Fruit fly (Drosophila melanogaster) whole organism, embryonic: ENCODE data around the gene CG12661.

Source experiments
- CG10147 ChIP-seq: fragments of 200-800 bp; sonication (Bioruptor generic); optimal IDR thresholded peaks from 2 replicates; lab custom pipeline; 2019; ENCODE audit warnings: missing biosample characterization, mild to moderate bottlenecking, missing genetic modification characterization, moderate library complexity
- CG10209 ChIP-seq: fragments of 200-800 bp; sonication (Bioruptor generic); optimal IDR thresholded peaks from 3 replicates; lab custom pipeline; 2017; ENCODE audit warnings: missing biosample characterization, mild to moderate bottlenecking, missing genetic modification characterization, missing genetic modification reagents
- CG10979 ChIP-seq: fragments of 200-800 bp; sonication (Bioruptor generic); optimal IDR thresholded peaks from 2 replicates; lab custom pipeline; 2018; ENCODE audit warnings: missing biosample characterization, mild to moderate bottlenecking, missing genetic modification characterization, moderate library complexity
- CG11560 ChIP-seq: fragments of 200-800 bp; sonication (Bioruptor generic); IDR thresholded peaks from 3 replicates; pipeline ENCODE4 v1.3.6; 2022; ENCODE audit warnings: missing biosample characterization, missing genetic modification characterization
- CG1233 ChIP-seq: fragments of 200-800 bp; sonication (Bioruptor generic); optimal IDR thresholded peaks from 4 replicates; lab custom pipeline; 2018; ENCODE audit warnings: missing biosample characterization, mild to moderate bottlenecking, missing genetic modification characterization
- CG14667 ChIP-seq: fragments of 200-800 bp; sonication (Bioruptor generic); IDR thresholded peaks from 2 replicates; pipeline ENCODE4 v1.3.6; 2022; ENCODE audit warnings: missing biosample characterization, missing genetic modification characterization
- CG14710 ChIP-seq: fragments of 200-800 bp; sonication (Bioruptor generic); optimal IDR thresholded peaks from 3 replicates; lab custom pipeline; 2019; ENCODE audit warnings: missing biosample characterization, mild to moderate bottlenecking, missing genetic modification characterization, moderate library complexity
- CG17328 ChIP-seq: fragments of 200-800 bp; sonication (Bioruptor generic); IDR thresholded peaks from 2 replicates; pipeline ENCODE4 v1.3.6; 2022; ENCODE audit warnings: missing biosample characterization, missing genetic modification characterization
- CG17568 ChIP-seq: fragments of 200-800 bp; sonication (Bioruptor generic); optimal IDR thresholded peaks from 2 replicates; lab custom pipeline; 2018; ENCODE audit warnings: missing biosample characterization, mild to moderate bottlenecking, missing genetic modification characterization, moderate library complexity
- CG18619 ChIP-seq: fragments of 200-800 bp; sonication (Bioruptor generic); optimal IDR thresholded peaks from 3 replicates; lab custom pipeline; 2017; ENCODE audit warnings: missing biosample characterization, mild to moderate bottlenecking, missing genetic modification characterization
- CG3065 ChIP-seq: fragments of 200-800 bp; sonication (Bioruptor generic); optimal IDR thresholded peaks from 2 replicates; lab custom pipeline; 2016; ENCODE audit warnings: missing biosample characterization, missing genetic modification characterization
- CG32532 ChIP-seq: fragments of 200-800 bp; sonication (Bioruptor generic); IDR thresholded peaks from 2 replicates; pipeline ENCODE4 v1.3.6; 2022; ENCODE audit warnings: missing biosample characterization, missing genetic modification characterization
- CG4424 ChIP-seq: fragments of 200-800 bp; sonication (Bioruptor generic); optimal IDR thresholded peaks from 3 replicates; lab custom pipeline; 2016; ENCODE audit warnings: missing biosample characterization, missing genetic modification characterization
- CG6765 ChIP-seq: fragments of 200-800 bp; sonication (Bioruptor generic); optimal IDR thresholded peaks from 3 replicates; lab custom pipeline; 2017; ENCODE audit warnings: missing biosample characterization, mild to moderate bottlenecking, missing genetic modification characterization
- Doc2 ChIP-seq: fragments of 200-800 bp; sonication (Bioruptor generic); IDR thresholded peaks from 2 replicates; pipeline ENCODE4 v1.3.6; 2022; ENCODE audit warnings: missing biosample characterization, missing genetic modification characterization
- Drgx ChIP-seq: fragments of 200-800 bp; sonication (Bioruptor generic); IDR thresholded peaks from 2 replicates; pipeline ENCODE4 v1.3.6; 2022; ENCODE audit warnings: missing biosample characterization, missing genetic modification characterization
- HmgD ChIP-seq: fragments of 200-800 bp; sonication (Bioruptor generic); optimal IDR thresholded peaks from 3 replicates; lab custom pipeline; 2016; ENCODE audit warnings: missing biosample characterization, missing genetic modification characterization
- Lim3 ChIP-seq: fragments of 200-800 bp; sonication (Bioruptor generic); IDR thresholded peaks from 2 replicates; pipeline ENCODE4 v1.3.6; 2022; ENCODE audit warnings: missing biosample characterization, missing genetic modification characterization
- Lpt ChIP-seq: fragments of >200 bp; optimal IDR thresholded peaks from 2 replicates; lab custom pipeline; 2018; ENCODE audit warnings: missing biosample characterization, missing genetic modification characterization
- Mrtf ChIP-seq: fragments of 200-800 bp; sonication (Bioruptor generic); IDR thresholded peaks from 3 replicates; pipeline ENCODE4 v1.3.6; 2022; ENCODE audit warnings: missing biosample characterization, missing genetic modification characterization
- Opbp ChIP-seq: fragments of 200-800 bp; sonication (Bioruptor generic); IDR thresholded peaks from 3 replicates; pipeline ENCODE4 v1.3.6; 2022; ENCODE audit warnings: missing biosample characterization, missing genetic modification characterization; ENCODE audit not compliant: partially characterized antibody
- Rfx ChIP-seq: fragments of 200-800 bp; sonication (Bioruptor generic); IDR thresholded peaks from 2 replicates; pipeline ENCODE4 v1.3.6; 2022; ENCODE audit warnings: missing biosample characterization, missing genetic modification characterization
- Six4 ChIP-seq: fragments of 200-800 bp; sonication (Bioruptor generic); optimal IDR thresholded peaks from 2 replicates; lab custom pipeline; 2016; ENCODE audit warnings: missing biosample characterization, missing genetic modification characterization
- Sry-β ChIP-seq: fragments of 200-800 bp; sonication (Bioruptor generic); optimal IDR thresholded peaks from 2 replicates; lab custom pipeline; 2018; ENCODE audit warnings: missing biosample characterization, mild to moderate bottlenecking, missing genetic modification characterization, moderate library complexity
- TFAM ChIP-seq: fragments of 200-800 bp; sonication (Bioruptor generic); optimal IDR thresholded peaks from 2 replicates; lab custom pipeline; 2017; ENCODE audit warnings: missing biosample characterization, missing genetic modification characterization, inconsistent platforms
- Tbp ChIP-seq: fragments of >200 bp; optimal IDR thresholded peaks from 2 replicates; lab custom pipeline; 2018; ENCODE audit warnings: missing biosample characterization, missing genetic modification characterization
- ab ChIP-seq: fragments of 200-800 bp; sonication (Bioruptor generic); optimal IDR thresholded peaks from 2 replicates; lab custom pipeline; 2016; ENCODE audit warnings: missing biosample characterization, missing genetic modification characterization
- ato ChIP-seq: fragments of 200-800 bp; sonication (Bioruptor generic); IDR thresholded peaks from 2 replicates; pipeline ENCODE4 v1.3.6; 2022; ENCODE audit warnings: missing biosample characterization, missing genetic modification characterization; ENCODE audit not compliant: partially characterized antibody
- cad ChIP-seq: fragments of >200 bp; optimal IDR thresholded peaks from 2 replicates; lab custom pipeline; 2017; ENCODE audit warnings: missing biosample characterization, missing genetic modification characterization
- chif ChIP-seq, 2 experiments: fragments of 200-800 bp; sonication (Bioruptor generic); optimal IDR thresholded peaks; 3 replicates each; lab custom pipeline; 2016; ENCODE audit warnings: missing biosample characterization in 2 of 2, missing genetic modification characterization in 2 of 2
- chinmo ChIP-seq: fragments of 200-800 bp; sonication (Bioruptor generic); IDR thresholded peaks from 4 replicates; pipeline ENCODE4 v1.3.6; 2022; ENCODE audit warnings: missing biosample characterization, missing genetic modification characterization; ENCODE audit not compliant: partially characterized antibody
- crp ChIP-seq, 2 experiments: fragments of 200-800 bp; sonication (Bioruptor generic); optimal IDR thresholded peaks; 2 replicates in 1 of 2; 3 replicates in 1 of 2; lab custom pipeline; 2017; ENCODE audit warnings: missing biosample characterization in 2 of 2, missing genetic modification characterization in 2 of 2, mild to moderate bottlenecking in 1 of 2, moderate library complexity in 1 of 2
- dm ChIP-seq: fragments of 200-800 bp; sonication (Bioruptor generic); optimal IDR thresholded peaks from 3 replicates; lab custom pipeline; 2016; ENCODE audit warnings: missing biosample characterization, missing genetic modification characterization
- dpn ChIP-seq, 2 experiments: fragments of 200-800 bp; sonication (Bioruptor generic); optimal IDR thresholded peaks; 3 replicates each; lab custom pipeline; 2016; ENCODE audit warnings: missing biosample characterization in 2 of 2, missing genetic modification characterization in 2 of 2
- fu2 ChIP-seq: fragments of 200-800 bp; sonication (Bioruptor generic); optimal IDR thresholded peaks from 2 replicates; lab custom pipeline; 2016; ENCODE audit warnings: missing biosample characterization, missing genetic modification characterization
- jing ChIP-seq: fragments of 200-800 bp; sonication (Bioruptor generic); optimal IDR thresholded peaks from 2 replicates; lab custom pipeline; 2018; ENCODE audit warnings: missing biosample characterization, mild to moderate bottlenecking, missing genetic modification characterization
- ken ChIP-seq: fragments of 200-800 bp; sonication (Bioruptor generic); IDR thresholded peaks from 3 replicates; pipeline ENCODE4 v1.3.6; 2022; ENCODE audit warnings: missing biosample characterization, missing genetic modification characterization
- lbe ChIP-seq: fragments of 200-800 bp; sonication (Bioruptor generic); optimal IDR thresholded peaks from 2 replicates; lab custom pipeline; 2016; ENCODE audit warnings: missing biosample characterization, mild to moderate bottlenecking, missing genetic modification characterization
- lov ChIP-seq, 2 experiments: fragments of 200-800 bp in 1 of 2; fragments of >200 bp in 1 of 2; sonication (Bioruptor generic) in 1 of 2; IDR thresholded peaks in 1 of 2; optimal IDR thresholded peaks in 1 of 2; 2 replicates in 1 of 2; 3 replicates in 1 of 2; pipeline versions ENCODE4 v1.3.6 to Lab custom; 2017 to 2022; ENCODE audit warnings: missing biosample characterization in 1 of 2, missing genetic modification characterization in 1 of 2
- mirr ChIP-seq: fragments of 200-800 bp; sonication (Bioruptor generic); optimal IDR thresholded peaks from 3 replicates; lab custom pipeline; 2018; ENCODE audit warnings: missing biosample characterization, mild to moderate bottlenecking, missing genetic modification characterization
- pb ChIP-seq: fragments of 200-800 bp; sonication (Bioruptor generic); optimal IDR thresholded peaks from 3 replicates; lab custom pipeline; 2016; ENCODE audit warnings: missing biosample characterization, missing genetic modification characterization
- pho ChIP-seq: fragments of 200-800 bp; sonication (Bioruptor generic); optimal IDR thresholded peaks from 2 replicates; lab custom pipeline; 2016; ENCODE audit warnings: missing biosample characterization, missing genetic modification characterization
- pros ChIP-seq: fragments of 200-800 bp; sonication (Bioruptor generic); optimal IDR thresholded peaks from 3 replicates; lab custom pipeline; 2019; ENCODE audit warnings: missing biosample characterization, mild to moderate bottlenecking, missing genetic modification characterization, moderate library complexity
- pzg ChIP-seq: fragments of 200-800 bp; sonication (Bioruptor generic); optimal IDR thresholded peaks from 3 replicates; lab custom pipeline; 2018; ENCODE audit warnings: missing biosample characterization, mild to moderate bottlenecking, missing genetic modification characterization, moderate library complexity
- schlank ChIP-seq: fragments of 200-800 bp; sonication (Bioruptor generic); optimal IDR thresholded peaks from 2 replicates; lab custom pipeline; 2018; ENCODE audit warnings: missing biosample characterization, mild to moderate bottlenecking, missing genetic modification characterization
- sd ChIP-seq: fragments of 200-800 bp; sonication (Bioruptor generic); optimal IDR thresholded peaks from 3 replicates; lab custom pipeline; 2018; ENCODE audit warnings: missing biosample characterization, mild to moderate bottlenecking, missing genetic modification characterization, moderate library complexity
- slbo ChIP-seq: fragments of 200-800 bp; sonication (Bioruptor generic); IDR thresholded peaks from 2 replicates; pipeline ENCODE4 v1.3.6; 2022; ENCODE audit warnings: missing biosample characterization, missing genetic modification characterization
- tup ChIP-seq: fragments of 200-800 bp; sonication (Bioruptor generic); optimal IDR thresholded peaks from 2 replicates; lab custom pipeline; 2016; ENCODE audit warnings: missing biosample characterization, mild to moderate bottlenecking, missing genetic modification characterization, moderate library complexity
- wek ChIP-seq: fragments of 200-800 bp; sonication (Bioruptor generic); optimal IDR thresholded peaks from 3 replicates; lab custom pipeline; 2018; ENCODE audit warnings: missing biosample characterization, mild to moderate bottlenecking, missing genetic modification characterization, moderate library complexity

CG12661 gene

DNA sequence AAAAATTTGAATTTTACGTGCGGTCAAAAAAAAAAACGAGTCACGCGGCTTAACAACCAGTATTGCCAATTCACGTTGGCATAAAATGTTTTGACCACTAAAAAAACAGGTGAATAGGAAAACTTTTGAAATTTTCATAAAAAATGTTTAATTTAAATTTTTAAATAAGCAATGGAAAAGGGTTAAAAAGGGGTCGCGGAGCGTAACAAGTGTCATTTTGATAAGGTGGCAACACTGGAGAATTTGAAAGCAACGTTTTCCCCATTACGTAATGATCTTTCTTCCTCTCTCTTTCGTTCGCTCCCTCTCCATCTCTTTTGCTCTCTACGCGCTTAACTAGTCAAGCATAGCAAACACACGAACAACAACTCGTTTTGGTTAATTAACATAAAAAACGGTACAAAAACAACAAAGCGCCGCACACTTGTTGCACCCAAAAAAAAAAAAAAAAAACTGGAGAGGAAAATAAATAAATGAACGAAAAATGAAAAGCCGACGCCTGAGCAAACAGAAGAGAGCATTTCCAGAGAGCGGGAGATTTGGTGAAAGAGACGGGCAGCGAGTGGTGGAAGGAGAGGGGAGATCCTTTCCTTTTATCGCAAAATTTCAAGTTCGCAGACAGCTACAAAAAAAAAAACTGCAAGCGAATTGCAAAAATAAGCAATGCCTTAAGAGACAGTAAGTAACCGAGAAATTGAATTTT is 29.0 kb downstream of the CG12661 start (continued):
- TF ChIP-seq ab (GFP tag; lab: Kevin White, UChicago) (no peak), CG17328 (GFP tag; lab: Robert Waterston, UW) (peak; percentile 85), wek (GFP tag; lab: Kevin White, UChicago) (no peak), CG3065 (no peak), Tbp (no peak), pb (GFP tag; lab: Kevin White, UChicago) (peak; percentile 9), sd (tag; lab: Kevin White, UChicago) (peak; percentile 58), Rfx (GFP tag; lab: Robert Waterston, UW) (peak; percentile 68), TFAM (GFP tag; lab: Kevin White, UChicago) (peak; percentile 39), CG10147 (GFP tag; lab: Kevin White, UChicago) (peak; percentile 64), tup (GFP tag; lab: Kevin White, UChicago) (no peak), pzg (GFP tag; lab: Kevin White, UChicago) (no peak), Six4 (peak; percentile 63), Lim3 (GFP tag; lab: Robert Waterston, UW) (0 out of 2 replicates have a peak, but pooled peaks have one; percentile 17), pho (GFP tag; lab: Kevin White, UChicago) (peak; percentile 41), Lpt (GFP tag; lab: Kevin White, UChicago) (no peak), CG4424 (GFP tag; lab: Kevin White, UChicago) (peak; percentile 72), lov (optimal IDR thresholded peaks at IDR 0.05; lab: Kevin White, UChicago) (no peak), lov (GFP tag; IDR thresholded peaks at IDR 0.05; lab: Robert Waterston, UW) (no peak), Drgx (GFP tag; lab: Robert Waterston, UW) (peak; percentile 73), CG1233 (GFP tag; lab: Kevin White, UChicago) (peak; percentile 62), ken (GFP tag; lab: Robert Waterston, UW) (peak; percentile 85), Opbp (no peak), Doc2 (GFP tag; lab: Robert Waterston, UW) (no peak), Sry-β (GFP tag; lab: Kevin White, UChicago) (no peak), dm (GFP tag; lab: Kevin White, UChicago) (peak; percentile 67), CG10209 (GFP tag; lab: Kevin White, UChicago) (peak; percentile 71), lbe (GFP tag; lab: Kevin White, UChicago) (peak; percentile 40), Mrtf (GFP tag; lab: Robert Waterston, UW) (peak; percentile 61; the same call in 2 of the 3 replicates), CG11560 (tag; lab: Robert Waterston, UW) (no peak), ato (GFP tag; lab: Robert Waterston, UW) (no peak), HmgD (GFP tag; lab: Kevin White, UChicago) (no peak), mirr (GFP tag; lab: Kevin White, UChicago) (no peak), pros (no peak), chinmo (0 out of 4 replicates have a peak, but pooled peaks have one; percentile 36), CG14710 (tag; lab: Kevin White, UChicago) (peak; percentile 85), crp (GFP tag; optimal IDR thresholded peaks at IDR 0.05; lab: Kevin White, UChicago) (peak in 1 of 2 experiments; percentile 9), chif (GFP tag; optimal IDR thresholded peaks at IDR 0.05; lab: Kevin White, UChicago) (peak; percentile 37 to 70), CG6765 (GFP tag; lab: Kevin White, UChicago) (no peak), dpn (GFP tag; optimal IDR thresholded peaks at IDR 0.05; lab: Kevin White, UChicago) (peak; percentile 63 to 78), cad (GFP tag; lab: Kevin White, UChicago) (no peak), slbo (GFP tag; lab: Robert Waterston, UW) (peak; percentile 61), schlank (tag; lab: Kevin White, UChicago) (no peak), fu2 (GFP tag; lab: Kevin White, UChicago) (no peak), CG32532 (peak; percentile 68; the same call in 1 of the 2 replicates), CG14667 (peak; percentile 57), CG10979 (tag; lab: Kevin White, UChicago) (peak; percentile 81), CG17568 (GFP tag; lab: Kevin White, UChicago) (peak; percentile 61), CG18619 (peak; percentile 65), jing (GFP tag; lab: Kevin White, UChicago) (peak; percentile 52)
